Fruit fly (Drosophila melanogaster): ENCODE measurements around the gene mgl.
A peak's percentile ranks its signal among the peaks of the same experiment; 100 is the strongest.

mgl gene

dm6 chrX:9355996-9356708, 143.8 kb downstream of the mgl start, which contains the start of the genes Zdhhc8 and BCL7-like (continued):
- no peak for TF ChIP-seq CG3281 (GFP tag; optimal IDR thresholded peaks at IDR 0.05)
- TF ChIP-seq Sin3A (optimal IDR thresholded peaks at IDR 0.05), result peak; percentile 96
- TF ChIP-seq Fer2 (tag; optimal IDR thresholded peaks at IDR 0.05), result no peak
- no peak for TF ChIP-seq Atf3 (GFP tag; optimal IDR thresholded peaks at IDR 0.05)
- no peak for TF ChIP-seq hkb (optimal IDR thresholded peaks at IDR 0.05)
- no peak for TF ChIP-seq hkb (GFP tag; IDR thresholded peaks at IDR 0.05)
- TF ChIP-seq Abd-B (GFP tag; optimal IDR thresholded peaks at IDR 0.05), result peak; percentile 22
- no peak for TF ChIP-seq CG7556 (GFP tag; optimal IDR thresholded peaks at IDR 0.05)
- peak; percentile 89 for TF ChIP-seq sens (GFP tag)
- TF ChIP-seq CG4424 (GFP tag; optimal IDR thresholded peaks at IDR 0.05), result peak; percentile 45
- peak; percentile 92 for TF ChIP-seq Doc3 (GFP tag; IDR thresholded peaks at IDR 0.05; ENCODE audit: partially characterized antibody)
- peak in 1 of 3 experiments; percentile 0 for TF ChIP-seq Stat92E (GFP tag; optimal IDR thresholded peaks at IDR 0.05)
- TF ChIP-seq crol (GFP tag; IDR thresholded peaks at IDR 0.05), result no peak
- TF ChIP-seq CG15269 (tag; optimal IDR thresholded peaks at IDR 0.05), result no peak
- peak; percentile 76 for TF ChIP-seq CG3995 (GFP tag; optimal IDR thresholded peaks at IDR 0.05)
- TF ChIP-seq Myb (GFP tag; optimal IDR thresholded peaks at IDR 0.05), result peak; percentile 84
- TF ChIP-seq Hey (tag; optimal IDR thresholded peaks at IDR 0.05), result no peak
- no peak for TF ChIP-seq tgo (GFP tag; IDR thresholded peaks at IDR 0.05)
- TF ChIP-seq CG2678 (tag; optimal IDR thresholded peaks at IDR 0.05), result no peak
- peak; percentile 48 for TF ChIP-seq Rfx (GFP tag; IDR thresholded peaks at IDR 0.05)
- TF ChIP-seq zfh1 (GFP tag; IDR thresholded peaks at IDR 0.05), result peak; percentile 47; the same call in 2 of the 3 replicates
- TF ChIP-seq CG7928 (GFP tag; optimal IDR thresholded peaks at IDR 0.05), result no peak
- TF ChIP-seq CG43689 (GFP tag; IDR thresholded peaks at IDR 0.05), result no peak
- no peak for TF ChIP-seq CTCF (GFP tag; optimal IDR thresholded peaks at IDR 0.05)
- TF ChIP-seq CG11695 (GFP tag; IDR thresholded peaks at IDR 0.05), result no peak
- TF ChIP-seq toy (GFP tag; IDR thresholded peaks at IDR 0.05), result no peak
- TF ChIP-seq Gug (GFP tag; IDR thresholded peaks at IDR 0.05), result no peak; the same call in 3 of the 4 replicates
- no peak for TF ChIP-seq stc (GFP tag; IDR thresholded peaks at IDR 0.05)
- TF ChIP-seq CG1529 (GFP tag; optimal IDR thresholded peaks at IDR 0.05), result no peak
- TF ChIP-seq Side (GFP tag; optimal IDR thresholded peaks at IDR 0.05), result no peak
- TF ChIP-seq CG32532 (GFP tag; IDR thresholded peaks at IDR 0.05), result no peak
- no peak for TF ChIP-seq prd (optimal IDR thresholded peaks at IDR 0.05)
- peak; percentile 56; the same call in 1 of the 3 replicates for TF ChIP-seq prd (GFP tag; IDR thresholded peaks at IDR 0.05)
- TF ChIP-seq CG12391 (tag; optimal IDR thresholded peaks at IDR 0.05), result peak; percentile 64
- TF ChIP-seq CG16815 (GFP tag; optimal IDR thresholded peaks at IDR 0.05), result no peak
- TF ChIP-seq CG7963 (GFP tag; IDR thresholded peaks at IDR 0.05; ENCODE audit: partially characterized antibody), result peak; percentile 98
- TF ChIP-seq CG15696 (tag; optimal IDR thresholded peaks at IDR 0.05), result no peak
- TF ChIP-seq C15 (GFP tag; IDR thresholded peaks at IDR 0.05), result no peak
- no peak for TF ChIP-seq klu (GFP tag; IDR thresholded peaks at IDR 0.05)
- TF ChIP-seq CG32772 (GFP tag; IDR thresholded peaks at IDR 0.05), result peak; percentile 46; the same call in 1 of the 2 replicates
- no peak for TF ChIP-seq Bteb2 (GFP tag; optimal IDR thresholded peaks at IDR 0.05)
- peak in 1 of 2 experiments; percentile 29 for TF ChIP-seq crp (GFP tag; optimal IDR thresholded peaks at IDR 0.05)
- TF ChIP-seq ac (GFP tag; optimal IDR thresholded peaks at IDR 0.05), result no peak
- TF ChIP-seq Antp (GFP tag; optimal IDR thresholded peaks at IDR 0.05), result no peak
- TF ChIP-seq CG17612 (GFP tag; IDR thresholded peaks at IDR 0.05), result no peak
- peak; percentile 1 for TF ChIP-seq CG3838 (GFP tag; optimal IDR thresholded peaks at IDR 0.05)
- no peak for TF ChIP-seq da (GFP tag; optimal IDR thresholded peaks at IDR 0.05)
- peak; percentile 99 for TF ChIP-seq BEAF-32 (GFP tag; optimal IDR thresholded peaks at IDR 0.05)
- no peak for TF ChIP-seq CG13624 (GFP tag; optimal IDR thresholded peaks at IDR 0.05)
- no peak for TF ChIP-seq Max (GFP tag; optimal IDR thresholded peaks at IDR 0.05)
- peak; percentile 41 for TF ChIP-seq fu2 (GFP tag; optimal IDR thresholded peaks at IDR 0.05)
- TF ChIP-seq CG18262 (tag; optimal IDR thresholded peaks at IDR 0.05), result peak; percentile 28

Data from whole organism, embryonic.